Worm (Caenorhabditis elegans): Measurements from ENCODE around the gene srr-1.

The srr-1 gene

ce11 chrV:13034604-13035003 lies 18.9 kb downstream of the srr-1 start, which contains the start of gene W07G4.7:
Gene W07G4.7 (minus strand): TSS chrV:13034704.
- TF ChIP-seq hlh-8 (tag; optimal IDR thresholded peaks at IDR 0.05) (no peak), dve-1 (tag; optimal IDR thresholded peaks at IDR 0.05) (no peak), sox-2 (GFP tag; IDR thresholded peaks at IDR 0.05) (no peak), pax-1 (tag; optimal IDR thresholded peaks at IDR 0.05) (no peak), npax-4 (tag; optimal IDR thresholded peaks at IDR 0.05) (no peak), syd-9 (tag; optimal IDR thresholded peaks at IDR 0.05) (no peak), tbx-7 (tag; optimal IDR thresholded peaks at IDR 0.05) (no peak), ceh-30 (tag; optimal IDR thresholded peaks at IDR 0.05) (no peak), nfya-1 (tag; optimal IDR thresholded peaks at IDR 0.05) (no peak), hlh-30 (tag; optimal IDR thresholded peaks at IDR 0.05; ENCODE audit: insufficient read depth) (no peak), ztf-16 (tag; optimal IDR thresholded peaks at IDR 0.05) (no peak), fkh-10 (GFP tag; optimal IDR thresholded peaks at IDR 0.05) (no peak), madf-2 (tag; optimal IDR thresholded peaks at IDR 0.05) (no peak), pag-3 (tag; optimal IDR thresholded peaks at IDR 0.05; ENCODE audit: borderline replicate concordance) (no peak), elt-4 (tag; optimal IDR thresholded peaks at IDR 0.05) (no peak), ets-4 (tag; optimal IDR thresholded peaks at IDR 0.05) (no peak), ceh-19 (GFP tag; optimal IDR thresholded peaks at IDR 0.05) (no peak), K09A11.1 (tag; optimal IDR thresholded peaks at IDR 0.05; ENCODE audit: insufficient read depth) (no peak), tbx-2 (tag; optimal IDR thresholded peaks at IDR 0.05) (no peak)

- TF ChIP-seq ceh-14 (tag; optimal IDR thresholded peaks at IDR 0.05) (no peak), nhr-232 (tag; optimal IDR thresholded peaks at IDR 0.05) (no peak)
These were observed 20.3 kb downstream of the srr-1 start, which contains the start of gene W07G4.1 for ce11 chrV:13033223-13033622. Gene W07G4.1 (plus strand): TSS chrV:13033523.

- TF ChIP-seq pax-1 (tag; optimal IDR thresholded peaks at IDR 0.05) (no peak), pros-1 (tag; optimal IDR thresholded peaks at IDR 0.05) (no peak), unc-42 (tag; optimal IDR thresholded peaks at IDR 0.05) (peak; percentile 91), K09A11.1 (tag; optimal IDR thresholded peaks at IDR 0.05; ENCODE audit: insufficient read depth) (no peak)
These were observed 24.7 kb downstream of the srr-1 start for ce11 chrV:13028871-13029270.

ce11 chrV:13026631-13027299 lies 26.8 kb downstream of the srr-1 start:
- no peak for TF ChIP-seq ceh-30 (tag; optimal IDR thresholded peaks at IDR 0.05)
- TF ChIP-seq unc-42 (tag; optimal IDR thresholded peaks at IDR 0.05): peak; percentile 93

ce11 chrV:13025283-13025682 lies 28.3 kb downstream of the srr-1 start:
- no peak for TF ChIP-seq elt-2 (tag; optimal IDR thresholded peaks at IDR 0.05)
- no peak for TF ChIP-seq unc-42 (tag; optimal IDR thresholded peaks at IDR 0.05)
- TF ChIP-seq hlh-6 (tag; optimal IDR thresholded peaks at IDR 0.05): no peak
- no peak for TF ChIP-seq ceh-48 (tag; optimal IDR thresholded peaks at IDR 0.05)
- TF ChIP-seq unc-86 (tag; optimal IDR thresholded peaks at IDR 0.05): no peak
- TF ChIP-seq K02D7.2 (tag; optimal IDR thresholded peaks at IDR 0.05): no peak
- TF ChIP-seq odd-2 (tag; optimal IDR thresholded peaks at IDR 0.05): no peak
- no peak for TF ChIP-seq ceh-9 (tag; optimal IDR thresholded peaks at IDR 0.05)
- no peak for TF ChIP-seq F13H6.1 (tag; optimal IDR thresholded peaks at IDR 0.05)
- no peak for TF ChIP-seq gmeb-2 (tag; optimal IDR thresholded peaks at IDR 0.05)
- TF ChIP-seq ceh-18 (tag; optimal IDR thresholded peaks at IDR 0.05): no peak
- no peak for TF ChIP-seq ets-4 (tag; optimal IDR thresholded peaks at IDR 0.05)
- no peak for TF ChIP-seq lim-6 (tag; optimal IDR thresholded peaks at IDR 0.05)
- TF ChIP-seq ceh-24 (tag; optimal IDR thresholded peaks at IDR 0.05): no peak
